Worm (Caenorhabditis elegans): Measurements from ENCODE around the gene C50H2.7.

DNA sequence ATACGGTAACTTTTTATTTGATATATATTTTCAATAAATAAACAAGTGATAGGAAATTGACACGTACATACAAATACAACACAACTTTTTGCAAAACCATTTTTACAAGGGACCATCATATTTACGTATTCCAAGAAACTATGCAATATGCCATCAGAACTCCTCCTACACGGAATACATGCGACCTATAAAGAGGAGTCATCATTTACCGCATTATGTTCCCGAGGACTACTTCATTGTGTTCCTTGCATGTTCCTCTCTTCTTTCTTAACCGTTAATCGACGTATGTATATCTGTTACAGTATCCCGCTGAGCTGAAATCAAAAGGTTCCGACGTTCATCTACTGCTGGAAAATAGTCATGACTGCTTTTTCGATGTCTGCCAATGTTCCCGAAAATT lies 4.2 kb upstream of the C50H2.7 start, which contains the start of gene C50H2.5:
- TF ChIP-seq cog-1 (tag; optimal IDR thresholded peaks at IDR 0.05) (no peak), T22C8.4 (GFP tag; IDR thresholded peaks at IDR 0.05) (no peak), flt-1 (GFP tag; IDR thresholded peaks at IDR 0.05) (no peak), tab-1 (GFP tag; IDR thresholded peaks at IDR 0.05) (no peak), ref-1 (GFP tag; conservative IDR thresholded peaks at IDR 0.05) (no peak), ztf-23 (GFP tag; IDR thresholded peaks at IDR 0.05) (no peak), ztf-29 (GFP tag; IDR thresholded peaks at IDR 0.05) (no peak), med-1 (GFP tag; optimal IDR thresholded peaks at IDR 0.05; ENCODE audit: insufficient read depth) (no peak)
